Worm (Caenorhabditis elegans) whole organism, L3 larva: ENCODE data around the gene F20B6.10.

Experiments used
- jun-1 ChIP-seq: fragments of 150-350 bp; optimal IDR thresholded peaks from 2 replicates; lab custom pipeline; 2014; ENCODE audit warnings: missing biosample characterization, missing genetic modification reagents, missing genetic modification characterization
- mdl-1 ChIP-seq: fragments of 150-350 bp; optimal IDR thresholded peaks from 2 replicates; lab custom pipeline; 2014; ENCODE audit warnings: missing biosample characterization, missing genetic modification characterization
- ztf-11 ChIP-seq: fragments of 150-350 bp; optimal IDR thresholded peaks from 2 replicates; lab custom pipeline; 2014; ENCODE audit warnings: missing biosample characterization, missing genetic modification characterization
- ztf-4 ChIP-seq: fragments of 150-350 bp; optimal IDR thresholded peaks from 2 replicates; lab custom pipeline; 2014; ENCODE audit warnings: missing biosample characterization, missing genetic modification characterization

- TF ChIP-seq ztf-11 (tag; lab: Kevin White, UChicago) = no peak
- no peak for TF ChIP-seq mdl-1 (tag; lab: Kevin White, UChicago)
- no peak for TF ChIP-seq jun-1 (tag; lab: Kevin White, UChicago)
- TF ChIP-seq ztf-4 (tag; lab: Kevin White, UChicago) = no peak
These were observed 32.0 kb upstream of the F20B6.10 start, which contains the start of gene hlh-13 for ce11 chrX:4248949-4249348.
